Worm (Caenorhabditis elegans) whole organism, L2 larva: ENCODE data around the gene atgl-1.

Experiments
- C34F6.9 ChIP-seq: fragments of 150-350 bp; optimal IDR thresholded peaks from 2 replicates; lab custom pipeline; 2014; ENCODE audit warnings: missing biosample characterization, missing genetic modification characterization
- F13H6.1 ChIP-seq: sonication (generic microtip); optimal IDR thresholded peaks from 2 replicates; lab custom pipeline; 2016; ENCODE audit warnings: missing genetic modification characterization, missing compliant biosample characterization
- R02D3.7 ChIP-seq: fragments of 150-350 bp; optimal IDR thresholded peaks from 2 replicates; lab custom pipeline; 2014; ENCODE audit warnings: missing biosample characterization, missing genetic modification characterization
- Y55F3AM.14 ChIP-seq: fragments of 200-800 bp; sonication (Bioruptor generic); optimal IDR thresholded peaks from 2 replicates; lab custom pipeline; 2018; ENCODE audit warnings: mild to moderate bottlenecking, missing genetic modification characterization, missing compliant biosample characterization
- ZK546.5 ChIP-seq: sonication (generic microtip); optimal IDR thresholded peaks from 2 replicates; lab custom pipeline; 2017; ENCODE audit warnings: missing biosample characterization, missing genetic modification characterization
- aly-2 ChIP-seq: fragments of 150-350 bp; optimal IDR thresholded peaks from 2 replicates; lab custom pipeline; 2014; ENCODE audit warnings: missing biosample characterization, missing genetic modification characterization
- ama-1 ChIP-seq: fragments of 150-350 bp; optimal IDR thresholded peaks from 2 replicates; lab custom pipeline; 2018; ENCODE audit warnings: inconsistent platforms
- blmp-1 ChIP-seq: sonication (generic microtip); optimal IDR thresholded peaks from 2 replicates; lab custom pipeline; 2017; ENCODE audit warnings: missing genetic modification characterization, mild to moderate bottlenecking, missing compliant biosample characterization, antibody characterized with exemption, moderate library complexity; ENCODE audit not compliant: insufficient read depth
- ceh-16 ChIP-seq: fragments of 150-350 bp; optimal IDR thresholded peaks from 2 replicates; lab custom pipeline; 2014; ENCODE audit warnings: missing biosample characterization, missing genetic modification characterization
- ceh-82 ChIP-seq: fragments of 150-350 bp; optimal IDR thresholded peaks from 2 replicates; lab custom pipeline; 2014; ENCODE audit warnings: missing biosample characterization, missing genetic modification characterization
- crh-2 ChIP-seq: sonication (generic microtip); optimal IDR thresholded peaks from 2 replicates; lab custom pipeline; 2017; ENCODE audit warnings: missing biosample characterization, missing genetic modification characterization
- egl-27 ChIP-seq: sonication (generic microtip); optimal IDR thresholded peaks from 3 replicates; lab custom pipeline; 2017; ENCODE audit warnings: missing biosample characterization, missing genetic modification reagents, missing genetic modification characterization
- elt-1 ChIP-seq: fragments of 150-350 bp; optimal IDR thresholded peaks from 2 replicates; lab custom pipeline; 2014; ENCODE audit warnings: missing biosample characterization, missing genetic modification characterization
- elt-3 ChIP-seq: sonication (generic microtip); optimal IDR thresholded peaks from 2 replicates; lab custom pipeline; 2017; ENCODE audit warnings: missing biosample characterization, missing genetic modification characterization
- fos-1 ChIP-seq: fragments of 150-350 bp; optimal IDR thresholded peaks from 2 replicates; lab custom pipeline; 2014; ENCODE audit warnings: missing biosample characterization, missing genetic modification characterization
- gmeb-1 ChIP-seq: fragments of 150-350 bp; optimal IDR thresholded peaks from 2 replicates; lab custom pipeline; 2014; ENCODE audit warnings: missing biosample characterization, missing genetic modification characterization
- lin-13 ChIP-seq: fragments of 150-350 bp; optimal IDR thresholded peaks from 2 replicates; lab custom pipeline; 2014; ENCODE audit warnings: missing biosample characterization, missing genetic modification reagents, missing genetic modification characterization
- lsy-2 ChIP-seq, 2 experiments: fragments of 150-350 bp in 1 of 2; sonication (generic microtip) in 1 of 2; optimal IDR thresholded peaks; 2 replicates each; lab custom pipeline; 2014 to 2017; ENCODE audit warnings: missing biosample characterization in 2 of 2, missing genetic modification characterization in 2 of 2
- mbf-1 ChIP-seq: sonication (generic microtip); optimal IDR thresholded peaks from 2 replicates; lab custom pipeline; 2017; ENCODE audit warnings: missing biosample characterization, missing genetic modification characterization
- mdl-1 ChIP-seq, 2 experiments: fragments of 150-350 bp in 1 of 2; sonication (generic microtip) in 1 of 2; optimal IDR thresholded peaks; 2 replicates each; lab custom pipeline; 2017; ENCODE audit warnings: missing biosample characterization in 2 of 2, missing genetic modification characterization in 2 of 2
- nhr-10 ChIP-seq: sonication (generic microtip); optimal IDR thresholded peaks from 2 replicates; lab custom pipeline; 2017; ENCODE audit warnings: missing biosample characterization, missing genetic modification characterization
- nhr-12 ChIP-seq: fragments of 150-350 bp; optimal IDR thresholded peaks from 2 replicates; lab custom pipeline; 2014; ENCODE audit warnings: missing biosample characterization, missing genetic modification characterization
- nhr-129 ChIP-seq: fragments of 150-350 bp; optimal IDR thresholded peaks from 2 replicates; lab custom pipeline; 2014; ENCODE audit warnings: missing biosample characterization, missing genetic modification characterization
- nhr-21 ChIP-seq: fragments of 150-350 bp; optimal IDR thresholded peaks from 2 replicates; lab custom pipeline; 2014; ENCODE audit warnings: missing biosample characterization, missing genetic modification characterization
- nhr-23 ChIP-seq: fragments of 150-350 bp; optimal IDR thresholded peaks from 2 replicates; lab custom pipeline; 2014; ENCODE audit warnings: missing biosample characterization, missing genetic modification reagents, missing genetic modification characterization
- nhr-25 ChIP-seq: fragments of 150-350 bp; sonication (generic microtip); optimal IDR thresholded peaks from 3 replicates; lab custom pipeline; 2014; ENCODE audit warnings: missing biosample characterization, missing genetic modification characterization
- nhr-6 ChIP-seq: fragments of 150-350 bp; optimal IDR thresholded peaks from 2 replicates; lab custom pipeline; 2014; ENCODE audit warnings: missing biosample characterization, missing genetic modification characterization
- peb-1 ChIP-seq: fragments of 150-350 bp; optimal IDR thresholded peaks from 2 replicates; lab custom pipeline; 2014; ENCODE audit warnings: missing biosample characterization, missing genetic modification characterization
- skn-1 ChIP-seq: sonication (generic microtip); optimal IDR thresholded peaks from 2 replicates; lab custom pipeline; 2017; ENCODE audit warnings: missing biosample characterization, missing genetic modification characterization
- sma-3 ChIP-seq: sonication (generic microtip); optimal IDR thresholded peaks from 2 replicates; lab custom pipeline; 2016; ENCODE audit warnings: missing genetic modification reagents, missing genetic modification characterization, missing compliant biosample characterization
- sma-9 ChIP-seq, 2 experiments: fragments of 150-350 bp in 1 of 2; sonication (generic microtip) in 1 of 2; optimal IDR thresholded peaks; 2 replicates each; lab custom pipeline; 2014 to 2016; ENCODE audit warnings: missing genetic modification characterization in 2 of 2, mild to moderate bottlenecking in 1 of 2, missing biosample characterization in 1 of 2, missing compliant biosample characterization in 1 of 2, missing genetic modification reagents in 1 of 2, moderate library complexity in 1 of 2
- snpc-4 ChIP-seq: fragments of 150-350 bp; optimal IDR thresholded peaks from 2 replicates; lab custom pipeline; 2014; ENCODE audit warnings: missing biosample characterization, missing genetic modification characterization
- unc-39 ChIP-seq: fragments of 150-350 bp; optimal IDR thresholded peaks from 2 replicates; lab custom pipeline; 2014; ENCODE audit warnings: missing biosample characterization, missing genetic modification characterization
- unc-55 ChIP-seq: fragments of 150-350 bp; sonication (generic microtip); optimal IDR thresholded peaks from 3 replicates; lab custom pipeline; 2014; ENCODE audit warnings: missing biosample characterization, missing genetic modification reagents, missing genetic modification characterization
- unc-62 ChIP-seq: fragments of 150-350 bp; optimal IDR thresholded peaks from 2 replicates; lab custom pipeline; 2014; ENCODE audit warnings: missing biosample characterization, missing genetic modification reagents, missing genetic modification characterization
- ztf-1 ChIP-seq: fragments of 200-800 bp; sonication (Bioruptor generic); conservative IDR thresholded peaks from 2 replicates; pipeline ENCODE4 v1.3.6; 2022; ENCODE audit warnings: missing genetic modification characterization, missing compliant biosample characterization
- ztf-11 ChIP-seq: sonication (generic microtip); optimal IDR thresholded peaks from 2 replicates; lab custom pipeline; 2017; ENCODE audit warnings: missing biosample characterization, missing genetic modification characterization
- ztf-4 ChIP-seq: fragments of 150-350 bp; optimal IDR thresholded peaks from 2 replicates; lab custom pipeline; 2014; ENCODE audit warnings: missing biosample characterization, missing genetic modification characterization

The atgl-1 gene

ce11 chrIII:6453665-6454064 is 34.4 kb upstream of the atgl-1 start (continued):
- TF ChIP-seq snpc-4 (tag; lab: Kevin White, UChicago) (peak; percentile 41), crh-2 (tag; lab: Kevin White, UChicago) (peak; percentile 82), nhr-23 (no peak), unc-62 (no peak), unc-55 (peak; percentile 95)

DNA sequence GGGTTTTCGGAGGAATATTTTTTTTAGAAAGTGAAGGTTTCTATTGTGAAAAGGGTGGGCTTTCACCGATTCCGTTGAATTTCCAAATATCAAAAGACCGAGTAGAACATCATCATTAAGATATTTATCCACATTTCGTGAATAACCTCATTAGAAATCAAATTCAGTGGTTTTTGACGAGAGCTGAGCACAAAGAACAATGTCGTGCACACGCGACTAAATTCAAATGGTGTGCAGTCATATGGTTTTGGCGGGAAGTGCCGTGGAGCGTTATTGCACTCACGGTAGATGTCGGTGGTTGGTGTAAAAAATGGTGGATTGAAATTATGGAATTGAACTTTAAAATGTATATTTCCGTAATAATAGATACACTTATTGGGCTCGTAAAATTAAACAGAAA is 33.4 kb upstream of the atgl-1 start:
- TF ChIP-seq C34F6.9 (tag; lab: Kevin White, UChicago): peak; percentile 38
- peak; percentile 40 for TF ChIP-seq unc-55
- TF ChIP-seq ceh-82: no peak
- TF ChIP-seq ztf-1 (GFP tag; lab: Robert Waterston, UW): no peak
- TF ChIP-seq lin-13 (GFP tag; lab: Kevin White, UChicago): no peak
- TF ChIP-seq mbf-1 (tag; lab: Kevin White, UChicago): no peak
- TF ChIP-seq ztf-11: no peak
- TF ChIP-seq fos-1 (tag; lab: Kevin White, UChicago): no peak
- TF ChIP-seq lsy-2 (tag; optimal IDR thresholded peaks at IDR 0.05; lab: Kevin White, UChicago): peak in 1 of 2 experiments; percentile 15
- peak; percentile 25 for TF ChIP-seq nhr-129

DNA sequence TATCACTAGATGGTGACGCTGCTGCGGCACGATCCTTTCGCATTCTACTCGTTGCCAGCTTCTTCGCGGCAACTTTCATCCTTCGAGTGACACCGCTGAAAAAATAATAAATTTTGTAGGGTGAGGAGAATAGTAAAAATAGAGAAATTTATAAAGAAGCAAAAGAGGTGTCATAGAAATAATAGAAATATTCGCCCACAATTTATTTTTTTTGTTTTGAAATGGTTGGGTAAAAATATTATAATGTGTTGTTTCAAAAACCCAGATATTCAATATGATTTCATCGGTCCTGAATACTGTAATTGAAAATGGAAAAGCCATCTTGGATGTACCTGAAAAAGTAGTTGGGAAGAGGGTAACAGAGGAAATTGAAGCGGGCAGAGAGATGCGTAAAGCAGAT is 33.0 kb upstream of the atgl-1 start, which contains the start of gene set-1:
TSS of gene set-1 (minus strand) at position 101 of the 400 bp plus-strand sequence.
- no peak for TF ChIP-seq unc-55
- TF ChIP-seq nhr-6 (tag; lab: Kevin White, UChicago): no peak
- no peak for TF ChIP-seq ceh-16 (tag; lab: Kevin White, UChicago)
- no peak for TF ChIP-seq lsy-2 (tag; optimal IDR thresholded peaks at IDR 0.05; lab: Kevin White, UChicago)
- no peak for TF ChIP-seq Y55F3AM.14
- TF ChIP-seq blmp-1 (tag; lab: Kevin White, UChicago): no peak
- TF ChIP-seq egl-27 (tag; lab: Kevin White, UChicago): no peak
- no peak for TF ChIP-seq unc-39 (tag; lab: Kevin White, UChicago)
- no peak for TF ChIP-seq nhr-129
- TF ChIP-seq mbf-1 (tag; lab: Kevin White, UChicago): no peak
- TF ChIP-seq ztf-4 (tag; lab: Kevin White, UChicago): no peak
- no peak for TF ChIP-seq snpc-4 (tag; lab: Kevin White, UChicago)
- TF ChIP-seq skn-1: no peak
- TF ChIP-seq peb-1: no peak
- no peak for TF ChIP-seq nhr-12 (tag; lab: Kevin White, UChicago)
- no peak for TF ChIP-seq ztf-11
- TF ChIP-seq ztf-1 (GFP tag; lab: Robert Waterston, UW): no peak
- TF ChIP-seq ZK546.5 (tag; lab: Kevin White, UChicago): no peak

ce11 chrIII:6450596-6450995 is 31.3 kb upstream of the atgl-1 start, which contains the start of gene T26A5.6:
Gene T26A5.6, minus strand, starts transcription at chrIII:6450696.
- no peak for TF ChIP-seq nhr-10
- no peak for TF ChIP-seq lin-13 (GFP tag; lab: Kevin White, UChicago)
- no peak for TF ChIP-seq gmeb-1
- no peak for TF ChIP-seq elt-3
- TF ChIP-seq lsy-2 (tag; optimal IDR thresholded peaks at IDR 0.05; lab: Kevin White, UChicago): no peak
- TF ChIP-seq ztf-4 (tag; lab: Kevin White, UChicago): no peak

- no peak for TF ChIP-seq egl-27 (tag; lab: Kevin White, UChicago)
- no peak for TF ChIP-seq Y55F3AM.14
- TF ChIP-seq nhr-25: no peak
- no peak for TF ChIP-seq ceh-16 (tag; lab: Kevin White, UChicago)
- no peak for TF ChIP-seq ztf-4 (tag; lab: Kevin White, UChicago)
- no peak for TF ChIP-seq blmp-1 (tag; lab: Kevin White, UChicago)
- no peak for TF ChIP-seq elt-1 (tag; lab: Kevin White, UChicago)
- no peak for TF ChIP-seq R02D3.7 (tag; lab: Kevin White, UChicago)
- no peak for TF ChIP-seq F13H6.1 (tag; lab: Kevin White, UChicago)
These were observed 30.6 kb upstream of the atgl-1 start for ce11 chrIII:6449854-6450253.

- TF ChIP-seq F13H6.1 (tag; lab: Kevin White, UChicago) (peak; percentile 55), nhr-21 (tag; lab: Kevin White, UChicago) (peak; percentile 76), ztf-11 (no peak), nhr-10 (no peak), nhr-129 (peak; percentile 71), crh-2 (tag; lab: Kevin White, UChicago) (peak; percentile 84), egl-27 (tag; lab: Kevin White, UChicago) (no peak), aly-2 (no peak), fos-1 (tag; lab: Kevin White, UChicago) (peak; percentile 71), nhr-25 (peak; percentile 73), sma-9 (GFP tag; optimal IDR thresholded peaks at IDR 0.05; lab: Kevin White, UChicago) (peak; percentile 76), sma-9 (tag; optimal IDR thresholded peaks at IDR 0.05; lab: Kevin White, UChicago) (no peak), C34F6.9 (tag; lab: Kevin White, UChicago) (peak; percentile 43), nhr-23 (no peak), mdl-1 (tag; optimal IDR thresholded peaks at IDR 0.05; lab: Kevin White, UChicago) (peak; percentile 49 to 65), sma-3 (GFP tag; lab: Kevin White, UChicago) (peak; percentile 75), lin-13 (GFP tag; lab: Kevin White, UChicago) (peak; percentile 22), unc-62 (peak; percentile 3), blmp-1 (tag; lab: Kevin White, UChicago) (peak; percentile 48), lsy-2 (tag; optimal IDR thresholded peaks at IDR 0.05; lab: Kevin White, UChicago) (peak in 1 of 2 experiments; percentile 67), ama-1 (no peak), gmeb-1 (peak; percentile 41)
These were observed 28.3 kb upstream of the atgl-1 start for ce11 chrIII:6447521-6447920.
